Fruit fly (Drosophila melanogaster) whole organism, adult: ENCODE measurements around the gene SNF4Agamma.

ENCODE experiments used
- CG7045 ChIP-seq: fragments of 200-800 bp; sonication (Bioruptor generic); optimal IDR thresholded peaks from 2 replicates; lab custom pipeline; 2017; ENCODE audit warnings: missing biosample characterization, mild to moderate bottlenecking, missing genetic modification characterization
- Mnt ChIP-seq: fragments of 200-800 bp; sonication (Bioruptor generic); optimal IDR thresholded peaks from 2 replicates; lab custom pipeline; 2016; ENCODE audit warnings: missing biosample characterization, mild to moderate bottlenecking, missing genetic modification characterization

- TF ChIP-seq CG7045 (GFP tag; lab: Kevin White, UChicago): no peak
- no peak for TF ChIP-seq Mnt
Observed at dm6 chr3R:21252478-21252877, 111.9 kb downstream of the SNF4Agamma start.
